Fruit fly (Drosophila melanogaster) whole organism, embryonic: Measurements from ENCODE around the gene Polr1C.

Source experiments
- CG11085 ChIP-seq: fragments of 200-800 bp; sonication (Bioruptor generic); IDR thresholded peaks from 2 replicates; pipeline ENCODE4 v1.3.6; 2022; ENCODE audit warnings: missing biosample characterization, missing genetic modification characterization
- CG11560 ChIP-seq: fragments of 200-800 bp; sonication (Bioruptor generic); IDR thresholded peaks from 3 replicates; pipeline ENCODE4 v1.3.6; 2022; ENCODE audit warnings: missing biosample characterization, missing genetic modification characterization
- CG12299 ChIP-seq: fragments of 200-800 bp; sonication (Bioruptor generic); optimal IDR thresholded peaks from 2 replicates; lab custom pipeline; 2018; ENCODE audit warnings: missing biosample characterization, mild to moderate bottlenecking, missing genetic modification characterization
- CG12391 ChIP-seq: fragments of 200-800 bp; sonication (Bioruptor generic); optimal IDR thresholded peaks from 3 replicates; lab custom pipeline; 2018; ENCODE audit warnings: missing biosample characterization, mild to moderate bottlenecking, missing genetic modification characterization, moderate library complexity
- CG12659 ChIP-seq: fragments of 200-800 bp; sonication (Bioruptor generic); optimal IDR thresholded peaks from 3 replicates; lab custom pipeline; 2017; ENCODE audit warnings: mild to moderate bottlenecking, missing biosample characterization, missing genetic modification reagents, missing genetic modification characterization
- CG17385 ChIP-seq: fragments of 200-800 bp; sonication (Bioruptor generic); optimal IDR thresholded peaks from 3 replicates; lab custom pipeline; 2018; ENCODE audit warnings: missing biosample characterization, mild to moderate bottlenecking, missing genetic modification characterization
- CG17612 ChIP-seq: fragments of 200-800 bp; sonication (Bioruptor generic); IDR thresholded peaks from 2 replicates; pipeline ENCODE4 v1.3.6; 2022; ENCODE audit warnings: missing biosample characterization, missing genetic modification characterization
- CG17912 ChIP-seq: fragments of 200-800 bp; sonication (Bioruptor generic); optimal IDR thresholded peaks from 2 replicates; lab custom pipeline; 2018; ENCODE audit warnings: missing biosample characterization, mild to moderate bottlenecking, missing genetic modification characterization
- CG18619 ChIP-seq: fragments of 200-800 bp; sonication (Bioruptor generic); optimal IDR thresholded peaks from 3 replicates; lab custom pipeline; 2017; ENCODE audit warnings: missing biosample characterization, mild to moderate bottlenecking, missing genetic modification characterization
- CG2202 ChIP-seq: fragments of 200-800 bp; sonication (Bioruptor generic); optimal IDR thresholded peaks from 2 replicates; lab custom pipeline; 2018; ENCODE audit warnings: missing biosample characterization, mild to moderate bottlenecking, missing genetic modification characterization
- CG31441 ChIP-seq: fragments of 200-800 bp; sonication (Bioruptor generic); IDR thresholded peaks from 2 replicates; pipeline ENCODE4 v1.3.6; 2022; ENCODE audit warnings: missing biosample characterization, missing genetic modification characterization
- CG43689 ChIP-seq: fragments of 200-800 bp; sonication (Bioruptor generic); IDR thresholded peaks from 2 replicates; pipeline ENCODE4 v1.3.6; 2022; ENCODE audit warnings: missing biosample characterization, missing genetic modification characterization
- CG5953 ChIP-seq: fragments of 200-800 bp; sonication (Bioruptor generic); IDR thresholded peaks from 2 replicates; pipeline ENCODE4 v1.3.6; 2022; ENCODE audit warnings: missing biosample characterization, missing genetic modification characterization
- CG6254 ChIP-seq: fragments of 200-800 bp; sonication (Bioruptor generic); optimal IDR thresholded peaks from 3 replicates; lab custom pipeline; 2017; ENCODE audit warnings: mild to moderate bottlenecking, missing biosample characterization, missing genetic modification reagents, missing genetic modification characterization
- CG6272 ChIP-seq: fragments of 200-800 bp; sonication (Bioruptor generic); IDR thresholded peaks from 2 replicates; pipeline ENCODE4 v1.3.6; 2022; ENCODE audit warnings: missing biosample characterization, missing genetic modification characterization
- CG7839 ChIP-seq: fragments of 200-800 bp; sonication (Bioruptor generic); optimal IDR thresholded peaks from 3 replicates; lab custom pipeline; 2018; ENCODE audit warnings: missing biosample characterization, mild to moderate bottlenecking, missing genetic modification characterization, moderate library complexity
- CG7928 ChIP-seq: fragments of 200-800 bp; sonication (Bioruptor generic); optimal IDR thresholded peaks from 2 replicates; lab custom pipeline; 2017; ENCODE audit warnings: missing biosample characterization, mild to moderate bottlenecking, missing genetic modification characterization
- Camta ChIP-seq: fragments of 200-800 bp; sonication (Bioruptor generic); optimal IDR thresholded peaks from 2 replicates; lab custom pipeline; 2016; ENCODE audit warnings: missing biosample characterization, missing genetic modification characterization
- D ChIP-seq, 2 experiments: fragments of 200-800 bp in 1 of 2; fragments of >200 bp in 1 of 2; sonication (Bioruptor generic) in 1 of 2; optimal IDR thresholded peaks; 2 replicates in 1 of 2; 3 replicates in 1 of 2; lab custom pipeline; 2017; ENCODE audit warnings: mild to moderate bottlenecking in 1 of 2, missing biosample characterization in 1 of 2, missing genetic modification characterization in 1 of 2, missing genetic modification reagents in 1 of 2
- Dbx ChIP-seq: fragments of 200-800 bp; sonication (Bioruptor generic); IDR thresholded peaks from 3 replicates; pipeline ENCODE4 v1.3.6; 2022; ENCODE audit warnings: missing biosample characterization, missing genetic modification characterization
- Dip2 ChIP-seq: fragments of 200-800 bp; sonication (Bioruptor generic); IDR thresholded peaks from 2 replicates; pipeline ENCODE4 v1.3.6; 2022; ENCODE audit warnings: missing biosample characterization, missing genetic modification characterization
- Drgx ChIP-seq: fragments of 200-800 bp; sonication (Bioruptor generic); IDR thresholded peaks from 2 replicates; pipeline ENCODE4 v1.3.6; 2022; ENCODE audit warnings: missing biosample characterization, missing genetic modification characterization
- ERR ChIP-seq: fragments of 200-800 bp; sonication (Bioruptor generic); optimal IDR thresholded peaks from 2 replicates; lab custom pipeline; 2016; ENCODE audit warnings: missing biosample characterization, missing genetic modification characterization
- Fer2 ChIP-seq: fragments of 200-800 bp; sonication (Bioruptor generic); optimal IDR thresholded peaks from 2 replicates; lab custom pipeline; 2018; ENCODE audit warnings: missing biosample characterization, mild to moderate bottlenecking, missing genetic modification characterization, moderate library complexity
- Lhr ChIP-seq: fragments of 200-800 bp; sonication (Bioruptor generic); optimal IDR thresholded peaks from 3 replicates; lab custom pipeline; 2017; ENCODE audit warnings: mild to moderate bottlenecking, missing biosample characterization, missing genetic modification reagents, missing genetic modification characterization
- Meics ChIP-seq: fragments of 200-800 bp; sonication (Bioruptor generic); optimal IDR thresholded peaks from 2 replicates; lab custom pipeline; 2017; ENCODE audit warnings: missing biosample characterization, mild to moderate bottlenecking, missing genetic modification characterization
- Neu2 ChIP-seq: fragments of 200-800 bp; sonication (Bioruptor generic); optimal IDR thresholded peaks from 3 replicates; lab custom pipeline; 2016; ENCODE audit warnings: missing biosample characterization, missing genetic modification characterization, borderline replicate concordance
- Ravus ChIP-seq: fragments of 200-800 bp; sonication (Bioruptor generic); IDR thresholded peaks from 2 replicates; pipeline ENCODE4 v1.3.6; 2022; ENCODE audit warnings: missing biosample characterization, missing genetic modification characterization
- YL-1 ChIP-seq: fragments of 200-800 bp; sonication (Bioruptor generic); optimal IDR thresholded peaks from 3 replicates; lab custom pipeline; 2017; ENCODE audit warnings: missing biosample characterization, mild to moderate bottlenecking, missing genetic modification characterization
- cad ChIP-seq: fragments of >200 bp; optimal IDR thresholded peaks from 2 replicates; lab custom pipeline; 2017; ENCODE audit warnings: missing biosample characterization, missing genetic modification characterization
- ci ChIP-seq: fragments of 200-800 bp; sonication (Bioruptor generic); IDR thresholded peaks from 3 replicates; pipeline ENCODE4 v1.3.6; 2022; ENCODE audit warnings: missing biosample characterization, missing genetic modification characterization
- dmrt99B ChIP-seq: fragments of 200-800 bp; sonication (Bioruptor generic); optimal IDR thresholded peaks from 2 replicates; lab custom pipeline; 2018; ENCODE audit warnings: missing biosample characterization, mild to moderate bottlenecking, missing genetic modification characterization, moderate library complexity
- exex ChIP-seq: fragments of 200-800 bp; sonication (Bioruptor generic); optimal IDR thresholded peaks from 4 replicates; lab custom pipeline; 2018; ENCODE audit warnings: missing biosample characterization, mild to moderate bottlenecking, missing genetic modification characterization, moderate library complexity
- gce ChIP-seq: fragments of 200-800 bp; sonication (Bioruptor generic); IDR thresholded peaks from 3 replicates; pipeline ENCODE4 v1.3.6; 2022; ENCODE audit warnings: missing biosample characterization, missing genetic modification characterization
- gem ChIP-seq: fragments of 200-800 bp; sonication (Bioruptor generic); optimal IDR thresholded peaks from 2 replicates; lab custom pipeline; 2019; ENCODE audit warnings: missing biosample characterization, mild to moderate bottlenecking, missing genetic modification characterization, moderate library complexity
- hth ChIP-seq: fragments of >200 bp; optimal IDR thresholded peaks from 2 replicates; lab custom pipeline; 2017; ENCODE audit warnings: inconsistent platforms
- kah ChIP-seq: fragments of 200-800 bp; sonication (Bioruptor generic); optimal IDR thresholded peaks from 2 replicates; lab custom pipeline; 2018; ENCODE audit warnings: missing biosample characterization, mild to moderate bottlenecking, missing genetic modification characterization
- ken ChIP-seq: fragments of 200-800 bp; sonication (Bioruptor generic); IDR thresholded peaks from 3 replicates; pipeline ENCODE4 v1.3.6; 2022; ENCODE audit warnings: missing biosample characterization, missing genetic modification characterization
- mld ChIP-seq: fragments of 200-800 bp; sonication (Bioruptor generic); IDR thresholded peaks from 3 replicates; pipeline ENCODE4 v1.3.6; 2022; ENCODE audit warnings: missing biosample characterization, missing genetic modification characterization; ENCODE audit not compliant: partially characterized antibody
- nerfin-1 ChIP-seq: fragments of 200-800 bp; sonication (Bioruptor generic); optimal IDR thresholded peaks from 3 replicates; lab custom pipeline; 2019; ENCODE audit warnings: missing biosample characterization, mild to moderate bottlenecking, missing genetic modification characterization, moderate library complexity
- nmo ChIP-seq: fragments of 200-800 bp; sonication (Bioruptor generic); optimal IDR thresholded peaks from 2 replicates; lab custom pipeline; 2018; ENCODE audit warnings: missing biosample characterization, mild to moderate bottlenecking, missing genetic modification characterization, moderate library complexity
- onecut ChIP-seq: fragments of 200-800 bp; sonication (Bioruptor generic); IDR thresholded peaks from 2 replicates; pipeline ENCODE4 v1.3.6; 2022; ENCODE audit warnings: missing biosample characterization, missing genetic modification characterization
- pb ChIP-seq: fragments of 200-800 bp; sonication (Bioruptor generic); optimal IDR thresholded peaks from 3 replicates; lab custom pipeline; 2016; ENCODE audit warnings: missing biosample characterization, missing genetic modification characterization
- pum ChIP-seq: fragments of 200-800 bp; sonication (Bioruptor generic); optimal IDR thresholded peaks from 2 replicates; lab custom pipeline; 2016; ENCODE audit warnings: missing biosample characterization, missing genetic modification characterization
- stc ChIP-seq: fragments of 200-800 bp; sonication (Bioruptor generic); IDR thresholded peaks from 2 replicates; pipeline ENCODE4 v1.3.6; 2022; ENCODE audit warnings: missing biosample characterization, missing genetic modification characterization
- tin ChIP-seq: fragments of 200-800 bp; sonication (Bioruptor generic); optimal IDR thresholded peaks from 3 replicates; lab custom pipeline; 2016; ENCODE audit warnings: missing biosample characterization, missing genetic modification characterization
- unc-4 ChIP-seq: fragments of 200-800 bp; sonication (Bioruptor generic); IDR thresholded peaks from 2 replicates; pipeline ENCODE4 v1.3.6; 2022; ENCODE audit warnings: missing biosample characterization, missing genetic modification characterization; ENCODE audit not compliant: partially characterized antibody
- wdn ChIP-seq: fragments of 200-800 bp; sonication (Bioruptor generic); IDR thresholded peaks from 2 replicates; pipeline ENCODE4 v1.3.6; 2022; ENCODE audit warnings: missing biosample characterization, missing genetic modification characterization
- zfh1 ChIP-seq: fragments of 200-800 bp; sonication (Bioruptor generic); IDR thresholded peaks from 3 replicates; pipeline ENCODE4 v1.3.6; 2022; ENCODE audit warnings: missing biosample characterization, missing genetic modification characterization

The Polr1C gene

DNA sequence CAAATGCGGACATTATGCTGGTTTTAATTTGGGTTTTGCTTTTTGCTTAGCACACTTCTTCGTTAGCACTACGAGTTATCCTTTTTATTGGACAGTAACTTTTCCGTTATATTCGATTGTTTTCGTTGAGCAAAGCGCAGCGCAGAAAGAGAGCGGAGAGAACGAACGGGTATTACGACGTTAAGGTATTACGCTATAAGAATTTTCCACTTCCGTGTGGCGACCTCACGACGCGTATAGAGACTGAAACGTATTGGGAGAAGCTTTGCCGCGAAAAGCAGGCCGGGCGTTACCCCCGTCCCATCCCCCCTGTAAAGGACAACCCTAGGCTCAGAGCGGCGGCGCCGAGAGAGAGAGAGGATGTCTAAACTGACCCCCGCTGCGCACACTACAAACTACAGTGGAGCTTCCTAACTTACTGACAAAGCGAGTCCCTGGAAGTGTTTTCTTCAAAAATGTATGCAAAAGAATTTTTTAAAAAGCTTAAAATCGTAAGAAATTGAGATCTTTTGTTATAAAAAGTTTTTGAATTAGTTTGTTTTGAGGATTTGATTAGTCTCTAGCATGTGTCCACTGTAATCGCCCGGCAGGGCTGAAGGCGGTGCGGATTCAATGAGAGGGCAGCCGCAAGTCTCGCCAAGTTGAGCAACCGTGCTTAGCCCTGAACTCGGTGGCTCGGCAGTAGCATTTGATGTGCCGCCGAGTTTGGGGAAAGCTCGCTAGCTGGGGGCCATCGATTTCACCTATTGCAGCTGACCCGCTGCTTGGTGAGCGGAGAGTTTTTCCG is 36.1 kb downstream of the Polr1C start (continued):
- TF ChIP-seq CG12659, result peak; percentile 96
- TF ChIP-seq pum (GFP tag; lab: Kevin White, UChicago), result peak; percentile 93
- peak; percentile 95 for TF ChIP-seq CG7839 (tag; lab: Kevin White, UChicago)
- peak; percentile 90 for TF ChIP-seq pb
- TF ChIP-seq ERR (GFP tag; lab: Kevin White, UChicago), result peak; percentile 95
- peak; percentile 97 for TF ChIP-seq ci
- peak; percentile 95 for TF ChIP-seq ken (GFP tag; lab: Robert Waterston, UW)
- TF ChIP-seq CG31441 (GFP tag; lab: Robert Waterston, UW), result peak; percentile 93
- TF ChIP-seq kah (GFP tag; lab: Kevin White, UChicago), result peak; percentile 81
- TF ChIP-seq dmrt99B (tag; lab: Kevin White, UChicago), result peak; percentile 96
- TF ChIP-seq nerfin-1 (tag; lab: Kevin White, UChicago), result peak; percentile 86
- peak; percentile 95 for TF ChIP-seq CG12299 (tag; lab: Kevin White, UChicago)
- peak; percentile 93 for TF ChIP-seq CG17612 (GFP tag; lab: Robert Waterston, UW)
- TF ChIP-seq YL-1 (GFP tag; lab: Kevin White, UChicago), result peak; percentile 60
- TF ChIP-seq tin (GFP tag; lab: Kevin White, UChicago), result peak; percentile 97
- no peak for TF ChIP-seq D (optimal IDR thresholded peaks at IDR 0.05; lab: Kevin White, UChicago)
- peak; percentile 87 for TF ChIP-seq D (GFP tag; optimal IDR thresholded peaks at IDR 0.05; lab: Kevin White, UChicago)
- peak; percentile 95 for TF ChIP-seq zfh1
- TF ChIP-seq CG11560, result peak; percentile 85
- TF ChIP-seq gem (tag; lab: Kevin White, UChicago), result peak; percentile 95
- peak; percentile 59 for TF ChIP-seq Neu2 (GFP tag; lab: Kevin White, UChicago)
- TF ChIP-seq wdn (GFP tag; lab: Robert Waterston, UW), result peak; percentile 95
- TF ChIP-seq CG11085, result peak; percentile 95
- TF ChIP-seq cad (GFP tag; lab: Kevin White, UChicago), result no peak
- peak; percentile 80 for TF ChIP-seq CG7928 (GFP tag; lab: Kevin White, UChicago)
- peak; percentile 51 for TF ChIP-seq CG17912 (GFP tag; lab: Kevin White, UChicago)
- no peak for TF ChIP-seq hth (lab: Kevin White, UChicago)
- peak; percentile 86 for TF ChIP-seq onecut (GFP tag; lab: Robert Waterston, UW)
- TF ChIP-seq nmo (GFP tag; lab: Kevin White, UChicago), result peak; percentile 92
- peak; percentile 79 for TF ChIP-seq CG2202 (tag; lab: Kevin White, UChicago)
- no peak for TF ChIP-seq unc-4 (GFP tag; lab: Robert Waterston, UW)
- TF ChIP-seq mld (GFP tag; lab: Robert Waterston, UW), result no peak
- TF ChIP-seq Drgx (GFP tag; lab: Robert Waterston, UW), result peak; percentile 91
- TF ChIP-seq CG6272 (GFP tag; lab: Robert Waterston, UW), result peak; percentile 94
- peak; percentile 88 for TF ChIP-seq exex (tag; lab: Kevin White, UChicago)
- TF ChIP-seq CG6254 (GFP tag; lab: Kevin White, UChicago), result peak; percentile 83
- peak; percentile 91 for TF ChIP-seq CG17385 (GFP tag; lab: Kevin White, UChicago)
- peak; percentile 92 for TF ChIP-seq Camta
- peak; percentile 93 for TF ChIP-seq Fer2 (tag; lab: Kevin White, UChicago)
- peak; percentile 97 for TF ChIP-seq Meics (GFP tag; lab: Kevin White, UChicago)
- TF ChIP-seq CG43689 (GFP tag; lab: Robert Waterston, UW), result peak; percentile 88
- TF ChIP-seq CG5953 (GFP tag; lab: Robert Waterston, UW), result peak; percentile 95
- TF ChIP-seq Dbx (GFP tag; lab: Robert Waterston, UW), result peak; percentile 98
- peak; percentile 90 for TF ChIP-seq Ravus (GFP tag; lab: Robert Waterston, UW)
- peak; percentile 57 for TF ChIP-seq Dip2 (GFP tag; lab: Robert Waterston, UW)
- peak; percentile 67 for TF ChIP-seq Lhr (GFP tag; lab: Kevin White, UChicago)
- TF ChIP-seq CG12391 (tag; lab: Kevin White, UChicago), result peak; percentile 93
- TF ChIP-seq stc (GFP tag; lab: Robert Waterston, UW), result peak; percentile 95
- TF ChIP-seq CG18619 (GFP tag; lab: Kevin White, UChicago), result peak; percentile 91
- peak; percentile 95 for TF ChIP-seq gce
